Worm (Caenorhabditis elegans): ENCODE results near the gene F56B6.6.

DNA sequence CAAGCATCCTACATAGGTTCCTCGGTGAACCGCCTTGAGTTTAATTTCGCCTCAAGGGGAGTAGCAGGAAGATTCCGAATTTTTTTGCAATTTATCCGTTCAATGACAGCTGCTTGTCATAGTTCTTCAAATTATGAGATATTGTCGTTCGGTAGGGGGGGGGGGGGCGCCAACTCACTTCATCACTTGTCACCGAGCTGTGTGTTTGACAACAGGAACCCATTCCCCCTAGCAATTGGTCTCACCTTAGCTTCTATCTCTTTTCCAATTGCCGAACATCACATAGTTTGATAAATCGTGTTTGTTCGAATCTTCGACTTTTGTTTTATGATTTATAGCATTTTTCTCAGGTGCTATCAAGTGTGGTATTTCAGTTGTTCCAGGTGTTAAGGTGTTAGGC is 38.2 kb downstream of the F56B6.6 start:
- TF ChIP-seq him-1 (tag; optimal IDR thresholded peaks at IDR 0.05) (no peak), W03F9.2 (tag; optimal IDR thresholded peaks at IDR 0.05) (no peak)
